Worm (Caenorhabditis elegans) whole organism, L4 larva: Measurements from ENCODE around the gene Y41E3.18.

Source experiments
- F10B5.3 ChIP-seq: sonication (generic microtip); optimal IDR thresholded peaks from 2 replicates; lab custom pipeline; 2016; ENCODE audit warnings: mild to moderate bottlenecking, missing genetic modification characterization, missing compliant biosample characterization
- F44E2.7 ChIP-seq: fragments of 200-800 bp; sonication (Bioruptor generic); IDR thresholded peaks from 2 replicates; pipeline ENCODE4 v2.1.2; 2022; ENCODE audit warnings: missing genetic modification characterization, missing compliant biosample characterization
- Y48G9A.11 ChIP-seq: fragments of 200-800 bp; sonication (Bioruptor generic); IDR thresholded peaks from 2 replicates; pipeline ENCODE4 v1.3.6; 2022; ENCODE audit warnings: missing genetic modification reagents, missing genetic modification characterization, missing compliant biosample characterization
- ZK337.2 ChIP-seq: fragments of 200-800 bp; sonication (Bioruptor generic); IDR thresholded peaks from 2 replicates; pipeline ENCODE4 v1.3.6; 2022; ENCODE audit warnings: missing genetic modification reagents, missing genetic modification characterization, missing compliant biosample characterization
- aly-2 ChIP-seq: sonication (generic microtip); optimal IDR thresholded peaks from 2 replicates; lab custom pipeline; 2018; ENCODE audit warnings: missing biosample characterization, missing genetic modification characterization
- attf-4 ChIP-seq: sonication (generic microtip); optimal IDR thresholded peaks from 3 replicates; lab custom pipeline; 2017; ENCODE audit warnings: missing biosample characterization, missing genetic modification characterization
- ceh-28 ChIP-seq: fragments of 150-350 bp; optimal IDR thresholded peaks from 2 replicates; lab custom pipeline; 2014; ENCODE audit warnings: missing biosample characterization, missing genetic modification reagents, missing genetic modification characterization
- ceh-62 ChIP-seq: sonication (generic microtip); optimal IDR thresholded peaks from 2 replicates; lab custom pipeline; 2017; ENCODE audit warnings: missing biosample characterization, missing genetic modification characterization
- cey-2 ChIP-seq: sonication (generic microtip); optimal IDR thresholded peaks from 3 replicates; lab custom pipeline; 2017; ENCODE audit warnings: missing genetic modification characterization, mild to moderate bottlenecking, missing compliant biosample characterization, antibody characterized with exemption, borderline replicate concordance; ENCODE audit not compliant: insufficient read depth
- dpl-1 ChIP-seq: fragments of 150-350 bp; optimal IDR thresholded peaks from 2 replicates; lab custom pipeline; 2014; ENCODE audit warnings: missing biosample characterization, missing genetic modification reagents, missing genetic modification characterization
- dve-1 ChIP-seq: sonication (generic microtip); optimal IDR thresholded peaks from 2 replicates; lab custom pipeline; 2017; ENCODE audit warnings: antibody characterized with exemption, mild to moderate bottlenecking, missing genetic modification characterization, missing compliant biosample characterization; ENCODE audit not compliant: insufficient read depth
- fkh-10 ChIP-seq: fragments of 150-350 bp; optimal IDR thresholded peaks from 2 replicates; lab custom pipeline; 2014; ENCODE audit warnings: missing biosample characterization, missing genetic modification reagents, missing genetic modification characterization
- gei-8 ChIP-seq: fragments of 200-800 bp; sonication (Bioruptor generic); optimal IDR thresholded peaks from 2 replicates; lab custom pipeline; 2018; ENCODE audit warnings: mild to moderate bottlenecking, missing genetic modification characterization, missing compliant biosample characterization
- hmg-1.1 ChIP-seq: fragments of 200-800 bp; sonication (Bioruptor generic); IDR thresholded peaks from 2 replicates; pipeline ENCODE4 v1.3.6; 2022; ENCODE audit warnings: missing genetic modification reagents, missing genetic modification characterization, missing compliant biosample characterization
- jun-1 ChIP-seq: fragments of 150-350 bp; optimal IDR thresholded peaks from 2 replicates; lab custom pipeline; 2014; ENCODE audit warnings: missing biosample characterization, missing genetic modification reagents, missing genetic modification characterization
- lin-15B ChIP-seq: fragments of 150-350 bp; sonication (generic microtip); optimal IDR thresholded peaks from 3 replicates; lab custom pipeline; 2014; ENCODE audit warnings: missing biosample characterization, missing genetic modification characterization
- lin-29 ChIP-seq: fragments of 200-800 bp; sonication (Bioruptor generic); IDR thresholded peaks from 2 replicates; pipeline ENCODE4 v1.3.6; 2022; ENCODE audit warnings: missing genetic modification reagents, missing genetic modification characterization, missing compliant biosample characterization
- lin-38 ChIP-seq: fragments of 200-800 bp; sonication (Bioruptor generic); IDR thresholded peaks from 2 replicates; pipeline ENCODE4 v1.3.6; 2022; ENCODE audit warnings: missing genetic modification reagents, missing genetic modification characterization, missing compliant biosample characterization
- madf-9 ChIP-seq: fragments of 200-800 bp; sonication (Bioruptor generic); conservative IDR thresholded peaks from 2 replicates; pipeline ENCODE4 v1.3.6; 2022; ENCODE audit warnings: missing genetic modification reagents, missing genetic modification characterization, missing compliant biosample characterization
- mdl-1 ChIP-seq, 2 experiments: fragments of 150-350 bp in 1 of 2; sonication (generic microtip) in 1 of 2; optimal IDR thresholded peaks; 2 replicates each; lab custom pipeline; 2014 to 2017; ENCODE audit warnings: missing biosample characterization in 2 of 2, missing genetic modification characterization in 2 of 2
- mep-1 ChIP-seq: fragments of 150-350 bp; sonication (generic microtip); optimal IDR thresholded peaks from 3 replicates; lab custom pipeline; 2014; ENCODE audit warnings: missing biosample characterization, missing genetic modification characterization
- nhr-102 ChIP-seq: sonication (generic microtip); optimal IDR thresholded peaks from 2 replicates; lab custom pipeline; 2016; ENCODE audit warnings: mild to moderate bottlenecking, missing genetic modification characterization, moderate library complexity, missing compliant biosample characterization
- nhr-111 ChIP-seq: fragments of 200-800 bp; sonication (Bioruptor generic); optimal IDR thresholded peaks from 2 replicates; lab custom pipeline; 2018; ENCODE audit warnings: mild to moderate bottlenecking, missing genetic modification characterization, missing compliant biosample characterization
- nhr-25 ChIP-seq: sonication (generic microtip); optimal IDR thresholded peaks from 2 replicates; lab custom pipeline; 2017; ENCODE audit warnings: missing genetic modification characterization, mild to moderate bottlenecking, missing compliant biosample characterization, antibody characterized with exemption, moderate library complexity, borderline replicate concordance; ENCODE audit not compliant: insufficient read depth
- nhr-28 ChIP-seq: fragments of 150-350 bp; optimal IDR thresholded peaks from 2 replicates; lab custom pipeline; 2014; ENCODE audit warnings: missing biosample characterization, missing genetic modification characterization
- nhr-48 ChIP-seq: sonication (generic microtip); optimal IDR thresholded peaks from 2 replicates; lab custom pipeline; 2016; ENCODE audit warnings: mild to moderate bottlenecking, missing genetic modification characterization, missing compliant biosample characterization
- php-3 ChIP-seq: fragments of 200-800 bp; sonication (Bioruptor generic); IDR thresholded peaks from 2 replicates; pipeline ENCODE4 v1.3.6; 2022; ENCODE audit warnings: missing genetic modification reagents, missing genetic modification characterization, missing compliant biosample characterization
- pqm-1 ChIP-seq: sonication (generic microtip); optimal IDR thresholded peaks from 2 replicates; lab custom pipeline; 2017; ENCODE audit warnings: missing biosample characterization, missing genetic modification characterization
- sdz-12 ChIP-seq: fragments of 200-800 bp; sonication (Bioruptor generic); optimal IDR thresholded peaks from 2 replicates; lab custom pipeline; 2018; ENCODE audit warnings: mild to moderate bottlenecking, missing genetic modification characterization, missing compliant biosample characterization
- set-16 ChIP-seq: fragments of 200-800 bp; sonication (Bioruptor generic); IDR thresholded peaks from 2 replicates; pipeline ENCODE4 v1.3.6; 2022; ENCODE audit warnings: missing genetic modification reagents, missing genetic modification characterization, missing compliant biosample characterization
- snpc-1.2 ChIP-seq: fragments of 200-800 bp; sonication (Bioruptor generic); IDR thresholded peaks from 2 replicates; pipeline ENCODE4 v1.3.6; 2022; ENCODE audit warnings: missing genetic modification reagents, missing genetic modification characterization, missing compliant biosample characterization
- spr-3 ChIP-seq: fragments of 200-800 bp; sonication (Bioruptor generic); optimal IDR thresholded peaks from 2 replicates; lab custom pipeline; 2018; ENCODE audit warnings: mild to moderate bottlenecking, missing genetic modification characterization, missing compliant biosample characterization
- unc-130 ChIP-seq: sonication (generic microtip); optimal IDR thresholded peaks from 2 replicates; lab custom pipeline; 2016; ENCODE audit warnings: missing genetic modification reagents, missing genetic modification characterization, missing compliant biosample characterization
- ztf-11 ChIP-seq: fragments of 150-350 bp; optimal IDR thresholded peaks from 2 replicates; lab custom pipeline; 2014; ENCODE audit warnings: missing biosample characterization, missing genetic modification characterization

Y41E3.18 gene

ce11 chrIV:15103224-15103679 is 37.7 kb upstream of the Y41E3.18 start, which contains the start of gene srt-44:
TSS of gene srt-44 (plus strand) at chrIV:15103629.
- TF ChIP-seq attf-4 (tag; lab: Kevin White, UChicago) (no peak), nhr-48 (no peak), lin-15B (tag; lab: Kevin White, UChicago) (no peak), ceh-28 (tag; lab: Kevin White, UChicago) (no peak), jun-1 (tag; lab: Kevin White, UChicago) (no peak), dve-1 (tag; lab: Kevin White, UChicago) (no peak), lin-29 (GFP tag; lab: Robert Waterston, UW) (no peak), madf-9 (GFP tag; lab: Robert Waterston, UW) (no peak), Y48G9A.11 (no peak), mep-1 (tag; lab: Kevin White, UChicago) (no peak)

ce11 chrIV:15098294-15098693 is 32.7 kb upstream of the Y41E3.18 start, which contains the start of gene srt-49:
TSS of gene srt-49 (minus strand) at chrIV:15098394.
- TF ChIP-seq snpc-1.2 (GFP tag; lab: Robert Waterston, UW) (no peak), mdl-1 (tag; optimal IDR thresholded peaks at IDR 0.05; lab: Kevin White, UChicago) (no peak), fkh-10 (GFP tag; lab: Kevin White, UChicago) (no peak), lin-38 (no peak), nhr-25 (tag; lab: Kevin White, UChicago) (no peak), nhr-111 (GFP tag; lab: Kevin White, UChicago) (no peak), F10B5.3 (tag; lab: Kevin White, UChicago) (no peak), dpl-1 (GFP tag; lab: Kevin White, UChicago) (no peak), nhr-28 (tag; lab: Kevin White, UChicago) (no peak), spr-3 (GFP tag; lab: Kevin White, UChicago) (no peak), gei-8 (GFP tag; lab: Kevin White, UChicago) (no peak), ceh-62 (tag; lab: Kevin White, UChicago) (no peak), aly-2 (tag; lab: Kevin White, UChicago) (no peak), ZK337.2 (GFP tag; lab: Robert Waterston, UW) (no peak)

ce11 chrIV:15074392-15074791 is 8.8 kb upstream of the Y41E3.18 start, which contains the start of gene srt-50:
TSS of gene srt-50 (plus strand) at chrIV:15074692.
- TF ChIP-seq pqm-1 (tag; lab: Kevin White, UChicago) (no peak), set-16 (GFP tag; lab: Robert Waterston, UW) (no peak), nhr-102 (tag; lab: Kevin White, UChicago) (no peak), ztf-11 (tag; lab: Kevin White, UChicago) (no peak), php-3 (GFP tag; lab: Robert Waterston, UW) (no peak), F44E2.7 (no peak), hmg-1.1 (GFP tag; lab: Robert Waterston, UW) (no peak), jun-1 (tag; lab: Kevin White, UChicago) (no peak), unc-130 (GFP tag; lab: Kevin White, UChicago) (no peak)

- TF ChIP-seq mdl-1 (tag; optimal IDR thresholded peaks at IDR 0.05; lab: Kevin White, UChicago) (no peak), nhr-28 (tag; lab: Kevin White, UChicago) (no peak), dve-1 (tag; lab: Kevin White, UChicago) (no peak), cey-2 (tag; lab: Kevin White, UChicago) (no peak), sdz-12 (GFP tag; lab: Kevin White, UChicago) (no peak)
Measured at ce11 chrIV:15068818-15069217, 3.3 kb upstream of the Y41E3.18 start, which contains the start of gene srt-48. TSS of gene srt-48 (minus strand) at chrIV:15068918.
